Worm (Caenorhabditis elegans) whole organism, L1 larva: ENCODE results near the gene Y43F8B.10.

Source experiments
- aly-2 ChIP-seq: fragments of 150-350 bp; optimal IDR thresholded peaks from 2 replicates; lab custom pipeline; 2014; ENCODE audit warnings: missing biosample characterization, missing genetic modification characterization
- ceh-82 ChIP-seq, 3 experiments: fragments of 150-350 bp in 1 of 3; sonication (generic microtip) in 2 of 3; optimal IDR thresholded peaks; 2 replicates each; lab custom pipeline; 2014 to 2017; ENCODE audit warnings: missing biosample characterization in 3 of 3, missing genetic modification characterization in 3 of 3
- jun-1 ChIP-seq: fragments of 150-350 bp; optimal IDR thresholded peaks from 2 replicates; lab custom pipeline; 2014; ENCODE audit warnings: missing biosample characterization, missing genetic modification reagents, missing genetic modification characterization
- lin-39 ChIP-seq: fragments of 150-350 bp; optimal IDR thresholded peaks from 2 replicates; lab custom pipeline; 2014; ENCODE audit warnings: missing biosample characterization, missing genetic modification reagents, missing genetic modification characterization
- lsy-2 ChIP-seq, 2 experiments: fragments of 150-350 bp; optimal IDR thresholded peaks; 2 replicates each; lab custom pipeline; 2014; ENCODE audit warnings: missing biosample characterization in 2 of 2, missing genetic modification characterization in 2 of 2
- mdl-1 ChIP-seq, 2 experiments: fragments of 150-350 bp; optimal IDR thresholded peaks; 2 replicates each; lab custom pipeline; 2014 to 2017; ENCODE audit warnings: missing biosample characterization in 2 of 2, missing genetic modification characterization in 2 of 2, inconsistent platforms in 1 of 2
- mep-1 ChIP-seq: fragments of 150-350 bp; optimal IDR thresholded peaks from 2 replicates; lab custom pipeline; 2014; ENCODE audit warnings: missing biosample characterization, missing genetic modification characterization
- nhr-11 ChIP-seq: fragments of 150-350 bp; optimal IDR thresholded peaks from 2 replicates; lab custom pipeline; 2014; ENCODE audit warnings: missing biosample characterization, missing genetic modification characterization
- nhr-28 ChIP-seq: fragments of 150-350 bp; optimal IDR thresholded peaks from 2 replicates; lab custom pipeline; 2014; ENCODE audit warnings: missing biosample characterization, missing genetic modification characterization
- pqm-1 ChIP-seq: sonication (generic microtip); optimal IDR thresholded peaks from 3 replicates; lab custom pipeline; 2017; ENCODE audit warnings: missing biosample characterization, missing genetic modification characterization
- snpc-4 ChIP-seq: fragments of 150-350 bp; optimal IDR thresholded peaks from 2 replicates; lab custom pipeline; 2014; ENCODE audit warnings: missing biosample characterization, missing genetic modification characterization
- tbx-2 ChIP-seq: sonication (generic microtip); optimal IDR thresholded peaks from 2 replicates; lab custom pipeline; 2016; ENCODE audit warnings: missing genetic modification characterization, missing compliant biosample characterization
- unc-62 ChIP-seq: fragments of 150-350 bp; optimal IDR thresholded peaks from 2 replicates; lab custom pipeline; 2014; ENCODE audit warnings: missing biosample characterization, missing genetic modification reagents, missing genetic modification characterization
- zag-1 ChIP-seq: fragments of 150-350 bp; optimal IDR thresholded peaks from 2 replicates; lab custom pipeline; 2014; ENCODE audit warnings: missing biosample characterization, missing genetic modification characterization

- TF ChIP-seq tbx-2 (tag; lab: Kevin White, UChicago) (no peak), aly-2 (tag; lab: Kevin White, UChicago) (no peak), lsy-2 (tag; optimal IDR thresholded peaks at IDR 0.05; lab: Kevin White, UChicago) (no peak), zag-1 (tag; lab: Kevin White, UChicago) (no peak), lin-39 (tag; lab: Kevin White, UChicago) (no peak), mep-1 (tag; lab: Kevin White, UChicago) (no peak), nhr-28 (tag; lab: Kevin White, UChicago) (no peak), jun-1 (tag; lab: Kevin White, UChicago) (no peak), snpc-4 (no peak), mdl-1 (tag; optimal IDR thresholded peaks at IDR 0.05; lab: Kevin White, UChicago) (no peak), ceh-82 (tag; optimal IDR thresholded peaks at IDR 0.05; lab: Kevin White, UChicago) (no peak), pqm-1 (no peak), unc-62 (no peak), nhr-11 (tag; lab: Kevin White, UChicago) (no peak)
Observed at ce11 chrV:19432972-19433371, 41.3 kb upstream of the Y43F8B.10 start, which contains the start of gene C25F9.11.
